Worm (Caenorhabditis elegans): ENCODE results near the gene npr-41.

- TF ChIP-seq pha-4 (tag; optimal IDR thresholded peaks at IDR 0.05) (no peak), mep-1 (tag; optimal IDR thresholded peaks at IDR 0.05) (no peak), elt-1 (tag; optimal IDR thresholded peaks at IDR 0.05; ENCODE audit: borderline replicate concordance, insufficient read depth) (no peak), snpc-4 (tag; optimal IDR thresholded peaks at IDR 0.05) (no peak), unc-62 (GFP tag; optimal IDR thresholded peaks at IDR 0.05) (no peak), lin-13 (tag; optimal IDR thresholded peaks at IDR 0.05) (no peak), ztf-11 (tag; optimal IDR thresholded peaks at IDR 0.05) (no peak), sem-2 (GFP tag; optimal IDR thresholded peaks at IDR 0.05) (no peak)
Measured at ce11 chrII:11471916-11472315, 38.6 kb upstream of the npr-41 start, which contains the start of gene mfn-1.
